Worm (Caenorhabditis elegans) whole organism, L4 larva: Measurements from ENCODE around the gene T03F6.6.

Experiments used
- F10B5.3 ChIP-seq: sonication (generic microtip); optimal IDR thresholded peaks from 2 replicates; lab custom pipeline; 2016; ENCODE audit warnings: mild to moderate bottlenecking, missing genetic modification characterization, missing compliant biosample characterization
- F26F4.8 ChIP-seq: fragments of 200-800 bp; sonication (Bioruptor generic); conservative IDR thresholded peaks from 2 replicates; pipeline ENCODE4 v1.3.6; 2022; ENCODE audit warnings: missing genetic modification characterization, missing compliant biosample characterization
- T26A8.4 ChIP-seq: fragments of 200-800 bp; sonication (Bioruptor generic); IDR thresholded peaks from 2 replicates; pipeline ENCODE4 v1.3.6; 2022; ENCODE audit warnings: missing genetic modification characterization, missing compliant biosample characterization
- Y5F2A.4 ChIP-seq: fragments of 200-800 bp; sonication (Bioruptor generic); optimal IDR thresholded peaks from 2 replicates; lab custom pipeline; 2018; ENCODE audit warnings: mild to moderate bottlenecking, missing genetic modification characterization, missing compliant biosample characterization
- ZK546.5 ChIP-seq, 2 experiments: sonication (generic microtip); optimal IDR thresholded peaks; 2 replicates each; lab custom pipeline; 2017; ENCODE audit warnings: missing biosample characterization in 2 of 2, missing genetic modification characterization in 2 of 2
- aha-1 ChIP-seq: fragments of 150-350 bp; peaks from one replicate; lab custom pipeline; 2014; ENCODE audit warnings: missing biosample characterization, missing genetic modification characterization
- arid-1 ChIP-seq: fragments of 200-800 bp; sonication (Bioruptor generic); conservative IDR thresholded peaks from 2 replicates; pipeline ENCODE4 v1.3.6; 2022; ENCODE audit warnings: missing genetic modification reagents, missing genetic modification characterization, missing compliant biosample characterization
- attf-4 ChIP-seq: sonication (generic microtip); optimal IDR thresholded peaks from 3 replicates; lab custom pipeline; 2017; ENCODE audit warnings: missing biosample characterization, missing genetic modification characterization
- ceh-44 ChIP-seq: fragments of 200-800 bp; sonication (Bioruptor generic); IDR thresholded peaks from 2 replicates; pipeline ENCODE4 v1.3.6; 2022; ENCODE audit warnings: missing genetic modification reagents, missing genetic modification characterization, missing compliant biosample characterization
- ces-1 ChIP-seq: fragments of 150-350 bp; sonication (generic microtip); optimal IDR thresholded peaks from 4 replicates; lab custom pipeline; 2014; ENCODE audit warnings: missing biosample characterization, missing genetic modification reagents, missing genetic modification characterization
- cey-2 ChIP-seq: sonication (generic microtip); optimal IDR thresholded peaks from 3 replicates; lab custom pipeline; 2017; ENCODE audit warnings: missing genetic modification characterization, mild to moderate bottlenecking, missing compliant biosample characterization, antibody characterized with exemption, borderline replicate concordance; ENCODE audit not compliant: insufficient read depth
- daf-16 ChIP-seq, 3 experiments: sonication (generic microtip); optimal IDR thresholded peaks; 2 replicates each; lab custom pipeline; 2016 to 2017; ENCODE audit warnings: missing genetic modification characterization in 3 of 3, missing genetic modification reagents in 3 of 3, mild to moderate bottlenecking in 2 of 3, missing compliant biosample characterization in 2 of 3, missing biosample characterization in 1 of 3, moderate library complexity in 1 of 3
- daf-8 ChIP-seq: fragments of 200-800 bp; sonication (Bioruptor generic); IDR thresholded peaks from 2 replicates; pipeline ENCODE4 v1.3.6; 2022; ENCODE audit warnings: missing genetic modification characterization, missing compliant biosample characterization
- dmd-6 ChIP-seq: fragments of 200-800 bp; sonication (Bioruptor generic); IDR thresholded peaks from 2 replicates; pipeline ENCODE4 v1.3.6; 2022; ENCODE audit warnings: missing genetic modification reagents, missing genetic modification characterization, missing compliant biosample characterization
- duxl-1 ChIP-seq: sonication (generic microtip); optimal IDR thresholded peaks from 2 replicates; lab custom pipeline; 2016; ENCODE audit warnings: mild to moderate bottlenecking, missing genetic modification characterization, moderate library complexity, missing compliant biosample characterization; ENCODE audit not compliant: poor library complexity
- egl-27 ChIP-seq: sonication (generic microtip); optimal IDR thresholded peaks from 3 replicates; lab custom pipeline; 2017; ENCODE audit warnings: missing biosample characterization, missing genetic modification reagents, missing genetic modification characterization
- fkh-10 ChIP-seq: fragments of 150-350 bp; optimal IDR thresholded peaks from 2 replicates; lab custom pipeline; 2014; ENCODE audit warnings: missing biosample characterization, missing genetic modification reagents, missing genetic modification characterization
- fos-1 ChIP-seq: fragments of 150-350 bp; optimal IDR thresholded peaks from 2 replicates; lab custom pipeline; 2014; ENCODE audit warnings: missing biosample characterization, missing genetic modification characterization
- hif-1 ChIP-seq, 2 experiments: sonication (generic microtip); optimal IDR thresholded peaks; 2 replicates each; lab custom pipeline; 2016 to 2017; ENCODE audit warnings: missing compliant biosample characterization in 2 of 2, missing genetic modification characterization in 2 of 2, missing genetic modification reagents in 2 of 2, missing genotype in 2 of 2, mild to moderate bottlenecking in 1 of 2
- jun-1 ChIP-seq: fragments of 150-350 bp; optimal IDR thresholded peaks from 2 replicates; lab custom pipeline; 2014; ENCODE audit warnings: missing biosample characterization, missing genetic modification reagents, missing genetic modification characterization
- lin-1 ChIP-seq: fragments of 200-800 bp; sonication (Bioruptor generic); IDR thresholded peaks from 2 replicates; pipeline ENCODE4 v1.3.6; 2022; ENCODE audit warnings: missing genetic modification reagents, missing genetic modification characterization, missing compliant biosample characterization
- lin-13 ChIP-seq: fragments of 150-350 bp; optimal IDR thresholded peaks from 2 replicates; lab custom pipeline; 2014; ENCODE audit warnings: missing biosample characterization, missing genetic modification reagents, missing genetic modification characterization
- lin-15B ChIP-seq: fragments of 150-350 bp; sonication (generic microtip); optimal IDR thresholded peaks from 3 replicates; lab custom pipeline; 2014; ENCODE audit warnings: missing biosample characterization, missing genetic modification characterization
- lin-38 ChIP-seq: fragments of 200-800 bp; sonication (Bioruptor generic); IDR thresholded peaks from 2 replicates; pipeline ENCODE4 v1.3.6; 2022; ENCODE audit warnings: missing genetic modification reagents, missing genetic modification characterization, missing compliant biosample characterization
- lsy-2 ChIP-seq, 2 experiments: fragments of 150-350 bp in 1 of 2; sonication (generic microtip) in 1 of 2; optimal IDR thresholded peaks; 2 replicates each; lab custom pipeline; 2014 to 2017; ENCODE audit warnings: missing biosample characterization in 2 of 2, missing genetic modification characterization in 2 of 2
- madf-5 ChIP-seq, 2 experiments: fragments of 200-800 bp; sonication (Bioruptor generic); IDR thresholded peaks; 2 replicates each; pipeline ENCODE4 v1.3.6; 2022; ENCODE audit warnings: missing compliant biosample characterization in 2 of 2, missing genetic modification characterization in 2 of 2
- madf-9 ChIP-seq: fragments of 200-800 bp; sonication (Bioruptor generic); conservative IDR thresholded peaks from 2 replicates; pipeline ENCODE4 v1.3.6; 2022; ENCODE audit warnings: missing genetic modification reagents, missing genetic modification characterization, missing compliant biosample characterization
- mdt-29 ChIP-seq: fragments of 200-800 bp; sonication (Bioruptor generic); IDR thresholded peaks from 2 replicates; pipeline ENCODE4 v1.3.6; 2022; ENCODE audit warnings: missing genetic modification reagents, missing genetic modification characterization, missing compliant biosample characterization
- mes-2 ChIP-seq: sonication (generic microtip); optimal IDR thresholded peaks from 2 replicates; lab custom pipeline; 2016; ENCODE audit warnings: missing genotype, mild to moderate bottlenecking, missing genetic modification characterization, missing compliant biosample characterization; ENCODE audit not compliant: poor library complexity, severe bottlenecking
- mxl-3 ChIP-seq: fragments of 200-800 bp; sonication (Bioruptor generic); optimal IDR thresholded peaks from 2 replicates; lab custom pipeline; 2018; ENCODE audit warnings: mild to moderate bottlenecking, missing genetic modification characterization, missing compliant biosample characterization
- nhr-102 ChIP-seq: sonication (generic microtip); optimal IDR thresholded peaks from 2 replicates; lab custom pipeline; 2016; ENCODE audit warnings: mild to moderate bottlenecking, missing genetic modification characterization, moderate library complexity, missing compliant biosample characterization
- nhr-11 ChIP-seq: fragments of 150-350 bp; optimal IDR thresholded peaks from 2 replicates; lab custom pipeline; 2014; ENCODE audit warnings: missing biosample characterization, missing genetic modification characterization
- nhr-111 ChIP-seq: fragments of 200-800 bp; sonication (Bioruptor generic); optimal IDR thresholded peaks from 2 replicates; lab custom pipeline; 2018; ENCODE audit warnings: mild to moderate bottlenecking, missing genetic modification characterization, missing compliant biosample characterization
- nhr-76 ChIP-seq: fragments of 150-350 bp; optimal IDR thresholded peaks from 2 replicates; lab custom pipeline; 2014; ENCODE audit warnings: missing biosample characterization, missing genetic modification characterization
- nhr-77 ChIP-seq: fragments of 150-350 bp; optimal IDR thresholded peaks from 2 replicates; lab custom pipeline; 2014; ENCODE audit warnings: missing biosample characterization, missing genetic modification characterization
- php-3 ChIP-seq: fragments of 200-800 bp; sonication (Bioruptor generic); IDR thresholded peaks from 2 replicates; pipeline ENCODE4 v1.3.6; 2022; ENCODE audit warnings: missing genetic modification reagents, missing genetic modification characterization, missing compliant biosample characterization
- rbr-2 ChIP-seq: sonication (generic microtip); optimal IDR thresholded peaks from 2 replicates; lab custom pipeline; 2016; ENCODE audit warnings: missing genotype, missing genetic modification characterization, missing compliant biosample characterization
- sdz-12 ChIP-seq: fragments of 200-800 bp; sonication (Bioruptor generic); optimal IDR thresholded peaks from 2 replicates; lab custom pipeline; 2018; ENCODE audit warnings: mild to moderate bottlenecking, missing genetic modification characterization, missing compliant biosample characterization
- snpc-4 ChIP-seq: fragments of 150-350 bp; optimal IDR thresholded peaks from 2 replicates; lab custom pipeline; 2014; ENCODE audit warnings: missing biosample characterization, missing genetic modification characterization
- spr-1 ChIP-seq: sonication (generic microtip); optimal IDR thresholded peaks from 2 replicates; lab custom pipeline; 2016; ENCODE audit warnings: mild to moderate bottlenecking, missing genetic modification characterization, missing compliant biosample characterization
- tag-97 ChIP-seq: fragments of 200-800 bp; sonication (Bioruptor generic); IDR thresholded peaks from 2 replicates; pipeline ENCODE4 v1.3.6; 2022; ENCODE audit warnings: missing genetic modification characterization, missing compliant biosample characterization
- unc-130 ChIP-seq: sonication (generic microtip); optimal IDR thresholded peaks from 2 replicates; lab custom pipeline; 2016; ENCODE audit warnings: missing genetic modification reagents, missing genetic modification characterization, missing compliant biosample characterization
- unc-39 ChIP-seq: sonication (generic microtip); optimal IDR thresholded peaks from 2 replicates; lab custom pipeline; 2017; ENCODE audit warnings: missing biosample characterization, missing genetic modification characterization
- unc-62 ChIP-seq, 3 experiments: fragments of 150-350 bp in 1 of 3; sonication (generic microtip); optimal IDR thresholded peaks in 2 of 3; peaks in 1 of 3; 1 replicate in 1 of 3; 2 replicates in 2 of 3; lab custom pipeline; 2014 to 2017; ENCODE audit warnings: missing biosample characterization in 3 of 3, missing genetic modification characterization in 3 of 3, missing genetic modification reagents in 3 of 3, missing genotype in 1 of 3
- vab-7 ChIP-seq: fragments of 200-800 bp; sonication (Bioruptor generic); IDR thresholded peaks from 2 replicates; pipeline ENCODE4 v1.3.6; 2022; ENCODE audit warnings: missing genetic modification reagents, missing genetic modification characterization, missing compliant biosample characterization
- zag-1 ChIP-seq: fragments of 150-350 bp; optimal IDR thresholded peaks from 2 replicates; lab custom pipeline; 2014; ENCODE audit warnings: missing biosample characterization, missing genetic modification characterization
- zip-11 ChIP-seq: fragments of 200-800 bp; sonication (Bioruptor generic); IDR thresholded peaks from 2 replicates; pipeline ENCODE4 v1.3.6; 2022; ENCODE audit warnings: missing genetic modification characterization, missing compliant biosample characterization
- ztf-7 ChIP-seq: fragments of 150-350 bp; optimal IDR thresholded peaks from 2 replicates; lab custom pipeline; 2014; ENCODE audit warnings: missing biosample characterization, missing genetic modification characterization

T03F6.6 gene

DNA sequence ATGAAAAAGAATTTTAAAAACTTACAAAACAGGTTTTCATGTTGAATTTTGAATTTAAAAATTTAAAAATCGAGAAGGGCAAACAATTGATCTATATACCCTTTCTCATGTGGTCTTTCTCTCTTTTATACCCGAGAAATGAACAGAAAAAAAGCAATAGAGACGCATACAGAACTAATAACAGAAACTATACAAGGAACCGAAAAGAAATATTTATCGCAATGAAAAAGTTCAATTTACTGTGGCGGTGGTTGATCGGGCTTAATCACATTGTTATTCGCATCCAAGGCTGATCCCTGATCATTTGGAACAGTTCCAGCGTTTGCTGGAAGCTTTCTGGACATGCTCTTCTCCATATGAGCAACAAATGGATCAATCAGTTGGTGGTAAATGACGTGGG lies 1.9 kb downstream of the T03F6.6 start, which contains the start of gene T03F6.10:
T03F6.10 (minus strand) TSS at position 101 of the 400 bp plus-strand sequence.
- peak; percentile 44 for TF ChIP-seq aha-1 (tag; lab: Kevin White, UChicago)
- no peak for TF ChIP-seq rbr-2 (tag; lab: Kevin White, UChicago)

DNA sequence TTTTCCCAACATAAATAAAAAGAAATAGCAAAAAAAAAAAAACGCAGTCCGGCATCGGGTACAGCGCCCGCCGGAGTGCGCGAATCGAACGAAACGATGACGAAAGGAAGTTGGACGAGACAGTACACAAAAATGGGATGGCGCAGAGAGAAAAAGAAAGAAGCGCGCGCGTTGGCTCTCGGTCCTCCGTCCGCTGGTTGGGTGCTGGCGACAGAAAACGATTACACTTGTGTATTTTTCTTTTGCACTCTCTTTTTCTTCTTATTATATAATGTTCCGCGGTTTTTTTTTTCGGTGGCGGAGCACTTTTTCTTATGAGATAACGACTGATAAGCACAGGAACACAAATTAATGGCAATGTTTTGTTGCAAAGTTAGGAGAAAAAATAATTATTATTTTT lies 2.8 kb downstream of the T03F6.6 start:
- TF ChIP-seq tag-97 (GFP tag; lab: Robert Waterston, UW): no peak
- TF ChIP-seq nhr-76 (tag; lab: Kevin White, UChicago): no peak
- TF ChIP-seq dmd-6 (GFP tag; lab: Robert Waterston, UW): peak; percentile 70
- TF ChIP-seq lsy-2 (tag; optimal IDR thresholded peaks at IDR 0.05; lab: Kevin White, UChicago): peak in 1 of 2 experiments; percentile 55
- no peak for TF ChIP-seq egl-27 (tag; lab: Kevin White, UChicago)
- TF ChIP-seq cey-2 (tag; lab: Kevin White, UChicago): no peak
- TF ChIP-seq madf-9 (GFP tag; lab: Robert Waterston, UW): no peak; the same call in 1 of the 2 replicates
- TF ChIP-seq daf-16 (GFP tag; optimal IDR thresholded peaks at IDR 0.05; lab: Kevin White, UChicago): peak in 1 of 2 experiments; percentile 10
- TF ChIP-seq daf-16 (tag; optimal IDR thresholded peaks at IDR 0.05; lab: Kevin White, UChicago): peak; percentile 87
- no peak for TF ChIP-seq lin-13
- TF ChIP-seq sdz-12: no peak
- TF ChIP-seq vab-7 (GFP tag; lab: Robert Waterston, UW): no peak
- TF ChIP-seq unc-39 (tag; lab: Kevin White, UChicago): no peak
- no peak for TF ChIP-seq duxl-1 (tag; lab: Kevin White, UChicago)
- TF ChIP-seq mxl-3: no peak
- TF ChIP-seq lin-38: peak; percentile 33; the same call in 1 of the 2 replicates
- no peak for TF ChIP-seq ces-1 (GFP tag; lab: Kevin White, UChicago)
- peak; percentile 51 for TF ChIP-seq nhr-77 (tag; lab: Kevin White, UChicago)
- TF ChIP-seq ztf-7 (tag; lab: Kevin White, UChicago): no peak
- TF ChIP-seq lin-1: no peak
- TF ChIP-seq jun-1 (tag; lab: Kevin White, UChicago): no peak
- no peak for TF ChIP-seq madf-5 (GFP tag; IDR thresholded peaks at IDR 0.05; lab: Robert Waterston, UW)
- no peak for TF ChIP-seq nhr-102 (tag; lab: Kevin White, UChicago)
- no peak for TF ChIP-seq ceh-44 (GFP tag; lab: Robert Waterston, UW)
- no peak for TF ChIP-seq unc-130 (GFP tag; lab: Kevin White, UChicago)
- TF ChIP-seq lin-15B (tag; lab: Kevin White, UChicago): no peak
- no peak for TF ChIP-seq daf-8
- TF ChIP-seq zag-1 (tag; lab: Kevin White, UChicago): no peak
- TF ChIP-seq aha-1 (tag; lab: Kevin White, UChicago): peak; percentile 95
- no peak for TF ChIP-seq zip-11 (GFP tag; lab: Robert Waterston, UW)
- no peak for TF ChIP-seq mdt-29 (GFP tag; lab: Robert Waterston, UW)
- no peak for TF ChIP-seq F10B5.3 (tag; lab: Kevin White, UChicago)
- no peak for TF ChIP-seq ZK546.5 (tag; optimal IDR thresholded peaks at IDR 0.05; lab: Kevin White, UChicago)
- TF ChIP-seq fos-1 (tag; lab: Kevin White, UChicago): no peak
- TF ChIP-seq attf-4 (tag; lab: Kevin White, UChicago): no peak
- peak; percentile 50 for TF ChIP-seq mes-2
- TF ChIP-seq unc-62 (GFP tag; optimal IDR thresholded peaks at IDR 0.05 in 1 of 2; lab: Kevin White, UChicago): no peak
- TF ChIP-seq unc-62 (tag; optimal IDR thresholded peaks at IDR 0.05; lab: Kevin White, UChicago): no peak
- no peak for TF ChIP-seq nhr-111 (GFP tag; lab: Kevin White, UChicago)
- TF ChIP-seq Y5F2A.4 (GFP tag; lab: Kevin White, UChicago): no peak
- no peak for TF ChIP-seq T26A8.4 (GFP tag; lab: Robert Waterston, UW)
- TF ChIP-seq F26F4.8 (GFP tag; lab: Robert Waterston, UW): no peak
- TF ChIP-seq fkh-10: no peak
- no peak for TF ChIP-seq arid-1 (GFP tag; lab: Robert Waterston, UW)
- no peak for TF ChIP-seq nhr-11 (tag; lab: Kevin White, UChicago)
- no peak for TF ChIP-seq snpc-4 (tag; lab: Kevin White, UChicago)
- peak in 1 of 2 experiments; percentile 55 for TF ChIP-seq hif-1 (tag; optimal IDR thresholded peaks at IDR 0.05; lab: Kevin White, UChicago)
- TF ChIP-seq php-3: 0 out of 2 replicates have a peak, but pooled peaks have one; percentile 48
- TF ChIP-seq spr-1 (tag; lab: Kevin White, UChicago): no peak
